Worm (Caenorhabditis elegans) whole organism, L4 larva: ENCODE results near the gene K06H7.1.

ENCODE experiments used
- D1046.2 ChIP-seq: fragments of 200-800 bp; sonication (Bioruptor generic); IDR thresholded peaks from 2 replicates; pipeline ENCODE4 v1.3.6; 2022; ENCODE audit warnings: missing genetic modification characterization, missing compliant biosample characterization
- Y105C5A.15 ChIP-seq: fragments of 200-800 bp; sonication (Bioruptor generic); IDR thresholded peaks from 2 replicates; pipeline ENCODE4 v1.3.6; 2022; ENCODE audit warnings: missing genetic modification characterization, missing compliant biosample characterization
- Y48G9A.11 ChIP-seq: fragments of 200-800 bp; sonication (Bioruptor generic); IDR thresholded peaks from 2 replicates; pipeline ENCODE4 v1.3.6; 2022; ENCODE audit warnings: missing genetic modification reagents, missing genetic modification characterization, missing compliant biosample characterization
- Y75B8A.6 ChIP-seq: fragments of 200-800 bp; sonication (Bioruptor generic); IDR thresholded peaks from 2 replicates; pipeline ENCODE4 v1.3.6; 2022; ENCODE audit warnings: missing genetic modification reagents, missing genetic modification characterization, missing compliant biosample characterization
- aha-1 ChIP-seq: fragments of 150-350 bp; peaks from one replicate; lab custom pipeline; 2014; ENCODE audit warnings: missing biosample characterization, missing genetic modification characterization
- aly-2 ChIP-seq: sonication (generic microtip); optimal IDR thresholded peaks from 2 replicates; lab custom pipeline; 2018; ENCODE audit warnings: missing biosample characterization, missing genetic modification characterization
- ceh-28 ChIP-seq: fragments of 150-350 bp; optimal IDR thresholded peaks from 2 replicates; lab custom pipeline; 2014; ENCODE audit warnings: missing biosample characterization, missing genetic modification reagents, missing genetic modification characterization
- ceh-44 ChIP-seq: fragments of 200-800 bp; sonication (Bioruptor generic); IDR thresholded peaks from 2 replicates; pipeline ENCODE4 v1.3.6; 2022; ENCODE audit warnings: missing genetic modification reagents, missing genetic modification characterization, missing compliant biosample characterization
- daf-12 ChIP-seq: fragments of 150-350 bp; optimal IDR thresholded peaks from 2 replicates; lab custom pipeline; 2014; ENCODE audit warnings: missing biosample characterization, missing genetic modification reagents, missing genetic modification characterization
- daf-19 ChIP-seq: fragments of 200-800 bp; sonication (Bioruptor generic); conservative IDR thresholded peaks from 2 replicates; pipeline ENCODE4 v1.3.6; 2022; ENCODE audit warnings: missing genetic modification characterization, missing compliant biosample characterization
- daf-8 ChIP-seq: fragments of 200-800 bp; sonication (Bioruptor generic); IDR thresholded peaks from 2 replicates; pipeline ENCODE4 v1.3.6; 2022; ENCODE audit warnings: missing genetic modification characterization, missing compliant biosample characterization
- dmd-6 ChIP-seq: fragments of 200-800 bp; sonication (Bioruptor generic); IDR thresholded peaks from 2 replicates; pipeline ENCODE4 v1.3.6; 2022; ENCODE audit warnings: missing genetic modification reagents, missing genetic modification characterization, missing compliant biosample characterization
- dmd-9 ChIP-seq: fragments of 200-800 bp; sonication (Bioruptor generic); IDR thresholded peaks from 2 replicates; pipeline ENCODE4 v1.3.6; 2022; ENCODE audit warnings: missing genetic modification reagents, missing genetic modification characterization, missing compliant biosample characterization
- dpl-1 ChIP-seq: fragments of 150-350 bp; optimal IDR thresholded peaks from 2 replicates; lab custom pipeline; 2014; ENCODE audit warnings: missing biosample characterization, missing genetic modification reagents, missing genetic modification characterization
- duxl-1 ChIP-seq: sonication (generic microtip); optimal IDR thresholded peaks from 2 replicates; lab custom pipeline; 2016; ENCODE audit warnings: mild to moderate bottlenecking, missing genetic modification characterization, moderate library complexity, missing compliant biosample characterization; ENCODE audit not compliant: poor library complexity
- dve-1 ChIP-seq: sonication (generic microtip); optimal IDR thresholded peaks from 2 replicates; lab custom pipeline; 2017; ENCODE audit warnings: antibody characterized with exemption, mild to moderate bottlenecking, missing genetic modification characterization, missing compliant biosample characterization; ENCODE audit not compliant: insufficient read depth
- egl-27 ChIP-seq: sonication (generic microtip); optimal IDR thresholded peaks from 3 replicates; lab custom pipeline; 2017; ENCODE audit warnings: missing biosample characterization, missing genetic modification reagents, missing genetic modification characterization
- fos-1 ChIP-seq: fragments of 150-350 bp; optimal IDR thresholded peaks from 2 replicates; lab custom pipeline; 2014; ENCODE audit warnings: missing biosample characterization, missing genetic modification characterization
- hmg-1.1 ChIP-seq: fragments of 200-800 bp; sonication (Bioruptor generic); IDR thresholded peaks from 2 replicates; pipeline ENCODE4 v1.3.6; 2022; ENCODE audit warnings: missing genetic modification reagents, missing genetic modification characterization, missing compliant biosample characterization
- lim-7 ChIP-seq: fragments of 200-800 bp; sonication (Bioruptor generic); IDR thresholded peaks from 2 replicates; pipeline ENCODE4 v1.3.6; 2022; ENCODE audit warnings: missing genetic modification characterization, missing compliant biosample characterization
- lin-1 ChIP-seq: fragments of 200-800 bp; sonication (Bioruptor generic); IDR thresholded peaks from 2 replicates; pipeline ENCODE4 v1.3.6; 2022; ENCODE audit warnings: missing genetic modification reagents, missing genetic modification characterization, missing compliant biosample characterization
- lin-29 ChIP-seq: fragments of 200-800 bp; sonication (Bioruptor generic); IDR thresholded peaks from 2 replicates; pipeline ENCODE4 v1.3.6; 2022; ENCODE audit warnings: missing genetic modification reagents, missing genetic modification characterization, missing compliant biosample characterization
- lin-38 ChIP-seq: fragments of 200-800 bp; sonication (Bioruptor generic); IDR thresholded peaks from 2 replicates; pipeline ENCODE4 v1.3.6; 2022; ENCODE audit warnings: missing genetic modification reagents, missing genetic modification characterization, missing compliant biosample characterization
- lir-3 ChIP-seq: sonication (generic microtip); optimal IDR thresholded peaks from 2 replicates; lab custom pipeline; 2016; ENCODE audit warnings: mild to moderate bottlenecking, missing genetic modification characterization, missing compliant biosample characterization
- madf-5 ChIP-seq, 2 experiments: fragments of 200-800 bp; sonication (Bioruptor generic); IDR thresholded peaks; 2 replicates each; pipeline ENCODE4 v1.3.6; 2022; ENCODE audit warnings: missing compliant biosample characterization in 2 of 2, missing genetic modification characterization in 2 of 2
- madf-9 ChIP-seq: fragments of 200-800 bp; sonication (Bioruptor generic); conservative IDR thresholded peaks from 2 replicates; pipeline ENCODE4 v1.3.6; 2022; ENCODE audit warnings: missing genetic modification reagents, missing genetic modification characterization, missing compliant biosample characterization
- mdt-29 ChIP-seq: fragments of 200-800 bp; sonication (Bioruptor generic); IDR thresholded peaks from 2 replicates; pipeline ENCODE4 v1.3.6; 2022; ENCODE audit warnings: missing genetic modification reagents, missing genetic modification characterization, missing compliant biosample characterization
- mes-2 ChIP-seq: sonication (generic microtip); optimal IDR thresholded peaks from 2 replicates; lab custom pipeline; 2016; ENCODE audit warnings: missing genotype, mild to moderate bottlenecking, missing genetic modification characterization, missing compliant biosample characterization; ENCODE audit not compliant: poor library complexity, severe bottlenecking
- mxl-2 ChIP-seq: fragments of 200-800 bp; sonication (Bioruptor generic); conservative IDR thresholded peaks from 2 replicates; pipeline ENCODE4 v1.3.6; 2022; ENCODE audit warnings: missing genetic modification reagents, missing genetic modification characterization, missing compliant biosample characterization
- mxl-3 ChIP-seq: fragments of 200-800 bp; sonication (Bioruptor generic); optimal IDR thresholded peaks from 2 replicates; lab custom pipeline; 2018; ENCODE audit warnings: mild to moderate bottlenecking, missing genetic modification characterization, missing compliant biosample characterization
- nhr-10 ChIP-seq: fragments of 150-350 bp; optimal IDR thresholded peaks from 2 replicates; lab custom pipeline; 2014; ENCODE audit warnings: missing biosample characterization, missing genetic modification characterization
- nhr-11 ChIP-seq: fragments of 150-350 bp; optimal IDR thresholded peaks from 2 replicates; lab custom pipeline; 2014; ENCODE audit warnings: missing biosample characterization, missing genetic modification characterization
- nhr-111 ChIP-seq: fragments of 200-800 bp; sonication (Bioruptor generic); optimal IDR thresholded peaks from 2 replicates; lab custom pipeline; 2018; ENCODE audit warnings: mild to moderate bottlenecking, missing genetic modification characterization, missing compliant biosample characterization
- nhr-25 ChIP-seq: sonication (generic microtip); optimal IDR thresholded peaks from 2 replicates; lab custom pipeline; 2017; ENCODE audit warnings: missing genetic modification characterization, mild to moderate bottlenecking, missing compliant biosample characterization, antibody characterized with exemption, moderate library complexity, borderline replicate concordance; ENCODE audit not compliant: insufficient read depth
- nhr-41 ChIP-seq: fragments of 200-800 bp; sonication (Bioruptor generic); IDR thresholded peaks from 2 replicates; pipeline ENCODE4 v1.3.6; 2022; ENCODE audit warnings: missing genetic modification reagents, missing genetic modification characterization, missing compliant biosample characterization
- nhr-76 ChIP-seq: fragments of 150-350 bp; optimal IDR thresholded peaks from 2 replicates; lab custom pipeline; 2014; ENCODE audit warnings: missing biosample characterization, missing genetic modification characterization
- php-3 ChIP-seq: fragments of 200-800 bp; sonication (Bioruptor generic); IDR thresholded peaks from 2 replicates; pipeline ENCODE4 v1.3.6; 2022; ENCODE audit warnings: missing genetic modification reagents, missing genetic modification characterization, missing compliant biosample characterization
- sdz-12 ChIP-seq: fragments of 200-800 bp; sonication (Bioruptor generic); optimal IDR thresholded peaks from 2 replicates; lab custom pipeline; 2018; ENCODE audit warnings: mild to moderate bottlenecking, missing genetic modification characterization, missing compliant biosample characterization
- set-16 ChIP-seq: fragments of 200-800 bp; sonication (Bioruptor generic); IDR thresholded peaks from 2 replicates; pipeline ENCODE4 v1.3.6; 2022; ENCODE audit warnings: missing genetic modification reagents, missing genetic modification characterization, missing compliant biosample characterization
- skn-1 ChIP-seq: fragments of 150-350 bp; optimal IDR thresholded peaks from 2 replicates; lab custom pipeline; 2014; ENCODE audit warnings: missing biosample characterization, missing genetic modification characterization
- snpc-1.2 ChIP-seq: fragments of 200-800 bp; sonication (Bioruptor generic); IDR thresholded peaks from 2 replicates; pipeline ENCODE4 v1.3.6; 2022; ENCODE audit warnings: missing genetic modification reagents, missing genetic modification characterization, missing compliant biosample characterization
- snpc-4 ChIP-seq: fragments of 150-350 bp; optimal IDR thresholded peaks from 2 replicates; lab custom pipeline; 2014; ENCODE audit warnings: missing biosample characterization, missing genetic modification characterization
- tra-1 ChIP-seq: fragments of 200-800 bp; sonication (Bioruptor generic); IDR thresholded peaks from 2 replicates; pipeline ENCODE4 v1.3.6; 2022; ENCODE audit warnings: missing genetic modification reagents, missing genetic modification characterization, missing compliant biosample characterization
- unc-62 ChIP-seq, 3 experiments: fragments of 150-350 bp in 1 of 3; sonication (generic microtip); optimal IDR thresholded peaks in 2 of 3; peaks in 1 of 3; 1 replicate in 1 of 3; 2 replicates in 2 of 3; lab custom pipeline; 2014 to 2017; ENCODE audit warnings: missing biosample characterization in 3 of 3, missing genetic modification characterization in 3 of 3, missing genetic modification reagents in 3 of 3, missing genotype in 1 of 3
- zag-1 ChIP-seq: fragments of 150-350 bp; optimal IDR thresholded peaks from 2 replicates; lab custom pipeline; 2014; ENCODE audit warnings: missing biosample characterization, missing genetic modification characterization
- zfp-3 ChIP-seq: fragments of 200-800 bp; sonication (Bioruptor generic); conservative IDR thresholded peaks from 2 replicates; pipeline ENCODE4 v1.3.6; 2022; ENCODE audit warnings: missing genetic modification reagents, missing genetic modification characterization, missing compliant biosample characterization
- zip-11 ChIP-seq: fragments of 200-800 bp; sonication (Bioruptor generic); IDR thresholded peaks from 2 replicates; pipeline ENCODE4 v1.3.6; 2022; ENCODE audit warnings: missing genetic modification characterization, missing compliant biosample characterization
- ztf-11 ChIP-seq: fragments of 150-350 bp; optimal IDR thresholded peaks from 2 replicates; lab custom pipeline; 2014; ENCODE audit warnings: missing biosample characterization, missing genetic modification characterization

Gene K06H7.1

DNA sequence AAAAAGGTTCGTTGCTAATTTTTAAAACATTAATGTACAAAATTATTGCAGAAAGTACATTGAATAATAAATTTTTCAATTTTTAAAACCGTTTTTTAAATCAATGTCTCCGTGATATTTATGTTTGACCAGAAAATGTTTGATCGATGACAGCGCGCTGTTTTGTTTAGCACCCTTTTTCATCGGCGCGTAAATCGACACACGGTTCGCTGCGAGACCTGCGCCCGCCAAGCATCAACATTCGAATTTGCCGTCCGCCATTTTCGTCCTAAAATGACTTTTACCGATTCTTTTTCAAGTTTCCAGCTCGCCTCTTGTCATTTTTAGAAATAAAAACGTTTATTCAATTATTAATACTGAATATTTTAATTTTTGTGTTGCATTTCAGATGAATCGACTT, 1.8 kb downstream of the K06H7.1 start, which contains the start of gene plk-1 (continued):
- TF ChIP-seq snpc-1.2 (GFP tag; lab: Robert Waterston, UW) (no peak), ztf-11 (no peak), fos-1 (no peak), set-16 (GFP tag; lab: Robert Waterston, UW) (no peak), php-3 (GFP tag; lab: Robert Waterston, UW) (no peak), mxl-2 (GFP tag; lab: Robert Waterston, UW) (no peak), lin-29 (GFP tag; lab: Robert Waterston, UW) (no peak), dmd-6 (GFP tag; lab: Robert Waterston, UW) (no peak), nhr-11 (tag; lab: Kevin White, UChicago) (no peak), aha-1 (tag; lab: Kevin White, UChicago) (peak; percentile 55), madf-9 (GFP tag; lab: Robert Waterston, UW) (no peak), zip-11 (no peak), mxl-3 (GFP tag; lab: Kevin White, UChicago) (no peak), egl-27 (no peak), lim-7 (no peak), nhr-76 (no peak), ceh-28 (tag; lab: Kevin White, UChicago) (no peak), zfp-3 (GFP tag; lab: Robert Waterston, UW) (no peak), D1046.2 (GFP tag; lab: Robert Waterston, UW) (no peak), mes-2 (tag; lab: Kevin White, UChicago) (peak; percentile 53), duxl-1 (tag; lab: Kevin White, UChicago) (no peak), Y75B8A.6 (no peak), dpl-1 (GFP tag; lab: Kevin White, UChicago) (peak; percentile 72), dmd-9 (GFP tag; lab: Robert Waterston, UW) (no peak), ceh-44 (GFP tag; lab: Robert Waterston, UW) (no peak), daf-19 (GFP tag; lab: Robert Waterston, UW) (no peak), madf-5 (GFP tag; IDR thresholded peaks at IDR 0.05; lab: Robert Waterston, UW) (no peak), nhr-111 (GFP tag; lab: Kevin White, UChicago) (no peak), nhr-41 (GFP tag; lab: Robert Waterston, UW) (no peak), lin-1 (no peak), sdz-12 (no peak), nhr-10 (tag; lab: Kevin White, UChicago) (no peak), skn-1 (no peak)

DNA sequence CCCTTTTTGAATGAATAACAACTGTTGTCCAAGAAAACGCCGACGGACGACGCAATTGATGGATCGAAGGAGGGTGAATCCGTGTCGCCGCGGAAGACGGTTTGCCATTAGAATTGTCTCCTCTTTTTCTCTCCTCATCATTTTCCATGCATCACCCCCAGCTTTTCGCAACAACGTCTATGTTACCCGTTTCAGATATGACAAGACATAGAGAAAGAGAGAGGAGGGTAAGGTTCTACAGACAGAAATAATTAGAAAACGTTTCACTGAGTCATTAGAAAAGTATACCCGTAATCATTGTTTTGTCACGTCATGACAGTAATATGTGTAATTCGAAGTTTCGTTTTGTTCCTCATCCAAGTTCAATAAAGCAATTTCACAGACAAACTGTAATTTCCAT, 6.6 kb downstream of the K06H7.1 start:
- no peak for TF ChIP-seq lin-1
- TF ChIP-seq unc-62 (GFP tag; optimal IDR thresholded peaks at IDR 0.05 in 1 of 2; lab: Kevin White, UChicago), result peak in 1 of 2 experiments; percentile 88
- TF ChIP-seq unc-62 (tag; optimal IDR thresholded peaks at IDR 0.05; lab: Kevin White, UChicago), result no peak

DNA sequence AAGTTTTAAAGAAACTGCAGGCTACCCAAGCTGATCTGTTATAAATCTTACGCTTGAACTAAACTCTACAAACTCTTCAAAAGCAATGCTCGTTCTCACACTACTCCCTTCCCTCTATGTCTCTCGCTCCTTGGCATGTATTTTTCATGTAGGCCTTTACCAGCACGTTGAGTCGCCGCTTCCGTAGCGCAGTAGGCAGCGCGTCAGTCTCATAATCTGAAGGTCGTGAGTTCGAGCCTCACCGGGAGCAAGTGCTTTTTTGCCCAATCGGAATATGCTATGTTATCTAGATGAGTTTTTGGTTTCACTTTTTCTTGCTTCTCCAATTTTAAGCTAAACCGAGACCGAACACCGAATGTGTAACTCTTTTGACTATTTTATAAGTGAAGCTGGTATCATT, 7.4 kb downstream of the K06H7.1 start:
- TF ChIP-seq mes-2 (tag; lab: Kevin White, UChicago) (peak; percentile 82), nhr-25 (tag; lab: Kevin White, UChicago) (no peak), nhr-11 (tag; lab: Kevin White, UChicago) (no peak), lir-3 (no peak), daf-12 (tag; lab: Kevin White, UChicago) (no peak), Y48G9A.11 (peak; percentile 64; the same call in 1 of the 2 replicates), aly-2 (tag; lab: Kevin White, UChicago) (no peak), lin-29 (GFP tag; lab: Robert Waterston, UW) (no peak), lin-38 (GFP tag; lab: Robert Waterston, UW) (peak; percentile 67), snpc-4 (no peak), mdt-29 (no peak), Y105C5A.15 (GFP tag; lab: Robert Waterston, UW) (no peak), fos-1 (no peak), lim-7 (peak; percentile 72), Y75B8A.6 (no peak), tra-1 (no peak), hmg-1.1 (GFP tag; lab: Robert Waterston, UW) (peak; percentile 78), dve-1 (tag; lab: Kevin White, UChicago) (peak; percentile 5), dmd-6 (GFP tag; lab: Robert Waterston, UW) (peak; percentile 22; the same call in 1 of the 2 replicates), mxl-2 (GFP tag; lab: Robert Waterston, UW) (no peak), daf-8 (no peak), zag-1 (tag; lab: Kevin White, UChicago) (no peak)
